Fruit fly (Drosophila melanogaster) whole organism, prepupa: ENCODE results near the gene CG1299.

Experiments
- Blimp-1 ChIP-seq: fragments of 200-800 bp; sonication (Bioruptor generic); optimal IDR thresholded peaks from 3 replicates; lab custom pipeline; 2017; ENCODE audit warnings: missing biosample characterization, missing genetic modification characterization, mild to moderate bottlenecking, moderate library complexity, missing genetic modification reagents
- CG10631 ChIP-seq: fragments of 200-800 bp; sonication (Bioruptor generic); optimal IDR thresholded peaks from 2 replicates; lab custom pipeline; 2016; ENCODE audit warnings: missing biosample characterization, missing genetic modification characterization
- CG10669 ChIP-seq: fragments of 200-800 bp; sonication (Bioruptor generic); optimal IDR thresholded peaks from 3 replicates; lab custom pipeline; 2018; ENCODE audit warnings: missing biosample characterization, mild to moderate bottlenecking, missing genetic modification characterization, moderate library complexity
- CG11762 ChIP-seq: fragments of 200-800 bp; sonication (Bioruptor generic); optimal IDR thresholded peaks from 3 replicates; lab custom pipeline; 2016; ENCODE audit warnings: missing biosample characterization, missing genetic modification characterization; ENCODE audit not compliant: insufficient read depth
- CG11902 ChIP-seq: fragments of 200-800 bp; sonication (Bioruptor generic); optimal IDR thresholded peaks from 3 replicates; lab custom pipeline; 2016; ENCODE audit warnings: missing biosample characterization, missing genetic modification characterization
- CG15336 ChIP-seq: fragments of 200-800 bp; sonication (Bioruptor generic); IDR thresholded peaks from 2 replicates; pipeline ENCODE4 v1.3.6; 2022; ENCODE audit warnings: missing biosample characterization, missing genetic modification characterization
- CG1621 ChIP-seq: fragments of 200-800 bp; sonication (Bioruptor generic); optimal IDR thresholded peaks from 3 replicates; lab custom pipeline; 2018; ENCODE audit warnings: missing biosample characterization, mild to moderate bottlenecking, missing genetic modification characterization
- CG16779 ChIP-seq: fragments of 200-800 bp; sonication (Bioruptor generic); optimal IDR thresholded peaks from 3 replicates; lab custom pipeline; 2017; ENCODE audit warnings: missing biosample characterization, mild to moderate bottlenecking, missing genetic modification characterization
- CG3032 ChIP-seq: fragments of 200-800 bp; optimal IDR thresholded peaks from 2 replicates; lab custom pipeline; 2019; ENCODE audit warnings: missing biosample characterization, mild to moderate bottlenecking, missing genetic modification characterization, moderate library complexity
- CG31627 ChIP-seq: fragments of 200-800 bp; sonication (Bioruptor generic); optimal IDR thresholded peaks from 3 replicates; lab custom pipeline; 2016; ENCODE audit warnings: missing biosample characterization, missing genetic modification characterization
- CG34406 ChIP-seq: fragments of 200-800 bp; sonication (Bioruptor generic); optimal IDR thresholded peaks from 3 replicates; lab custom pipeline; 2016; ENCODE audit warnings: missing biosample characterization, missing genetic modification characterization
- CG3919 ChIP-seq: fragments of 200-800 bp; sonication (Bioruptor generic); optimal IDR thresholded peaks from 3 replicates; lab custom pipeline; 2016; ENCODE audit warnings: missing biosample characterization, missing genetic modification characterization
- CG4318 ChIP-seq: fragments of 200-800 bp; sonication (Bioruptor generic); optimal IDR thresholded peaks from 3 replicates; lab custom pipeline; 2017; ENCODE audit warnings: missing biosample characterization, mild to moderate bottlenecking, missing genetic modification characterization
- CG6163 ChIP-seq: fragments of 200-800 bp; sonication (Bioruptor generic); IDR thresholded peaks from 3 replicates; pipeline ENCODE4 v1.3.6; 2022; ENCODE audit warnings: missing biosample characterization, missing genetic modification characterization
- CG6792 ChIP-seq: fragments of 200-800 bp; sonication (Bioruptor generic); optimal IDR thresholded peaks from 3 replicates; lab custom pipeline; 2016; ENCODE audit warnings: missing biosample characterization, missing genetic modification characterization
- CG6808 ChIP-seq: fragments of 200-800 bp; sonication (Bioruptor generic); optimal IDR thresholded peaks from 3 replicates; lab custom pipeline; 2017; ENCODE audit warnings: missing biosample characterization, missing genetic modification characterization, mild to moderate bottlenecking, moderate library complexity, missing genetic modification reagents
- CG6854 ChIP-seq: fragments of 200-800 bp; sonication (Bioruptor generic); optimal IDR thresholded peaks from 2 replicates; lab custom pipeline; 2017; ENCODE audit warnings: missing biosample characterization, mild to moderate bottlenecking, missing genetic modification characterization
- CG7368 ChIP-seq: fragments of 200-800 bp; sonication (Bioruptor generic); optimal IDR thresholded peaks from 3 replicates; lab custom pipeline; 2016; ENCODE audit warnings: missing biosample characterization, missing genetic modification characterization
- CG8119 ChIP-seq: fragments of 200-800 bp; sonication (Bioruptor generic); IDR thresholded peaks from 3 replicates; pipeline ENCODE4 v1.3.6; 2022; ENCODE audit warnings: missing biosample characterization, missing genetic modification characterization
- CG8319 ChIP-seq: fragments of 200-800 bp; sonication (Bioruptor generic); optimal IDR thresholded peaks from 3 replicates; lab custom pipeline; 2016; ENCODE audit warnings: missing biosample characterization, missing genetic modification characterization
- CG8632 ChIP-seq: fragments of 200-800 bp; sonication (Bioruptor generic); optimal IDR thresholded peaks from 3 replicates; lab custom pipeline; 2016; ENCODE audit warnings: missing biosample characterization, missing genetic modification characterization
- CG9139 ChIP-seq: fragments of 200-800 bp; sonication (Bioruptor generic); optimal IDR thresholded peaks from 3 replicates; lab custom pipeline; 2017; ENCODE audit warnings: missing biosample characterization, mild to moderate bottlenecking, missing genetic modification characterization
- Eip75B ChIP-seq: fragments of 200-800 bp; sonication (Bioruptor generic); optimal IDR thresholded peaks from 3 replicates; lab custom pipeline; 2016; ENCODE audit warnings: missing biosample characterization, missing genetic modification characterization
- Eip93F ChIP-seq: fragments of 200-800 bp; sonication (Bioruptor generic); optimal IDR thresholded peaks from 2 replicates; lab custom pipeline; 2016; ENCODE audit warnings: missing biosample characterization, mild to moderate bottlenecking, missing genetic modification characterization
- Ets96B ChIP-seq: fragments of 200-800 bp; optimal IDR thresholded peaks from 2 replicates; lab custom pipeline; 2019; ENCODE audit warnings: missing biosample characterization, mild to moderate bottlenecking, missing genetic modification characterization, moderate library complexity
- Gug ChIP-seq: fragments of 200-800 bp; sonication (Bioruptor generic); IDR thresholded peaks from 2 replicates; pipeline ENCODE4 v1.3.6; 2022; ENCODE audit warnings: missing biosample characterization, missing genetic modification characterization
- Hr38 ChIP-seq: sonication (Bioruptor generic); optimal IDR thresholded peaks from 2 replicates; lab custom pipeline; 2016; ENCODE audit warnings: missing biosample characterization, missing genetic modification characterization
- Hr39 ChIP-seq: fragments of 200-800 bp; sonication (Bioruptor generic); optimal IDR thresholded peaks from 2 replicates; lab custom pipeline; 2016; ENCODE audit warnings: missing biosample characterization, missing genetic modification characterization
- Hr4 ChIP-seq: fragments of 200-800 bp; sonication (Bioruptor generic); optimal IDR thresholded peaks from 3 replicates; lab custom pipeline; 2016; ENCODE audit warnings: missing biosample characterization, missing genetic modification characterization
- Lpt ChIP-seq: fragments of 200-800 bp; sonication (Bioruptor generic); optimal IDR thresholded peaks from 3 replicates; lab custom pipeline; 2016; ENCODE audit warnings: missing biosample characterization, missing genetic modification characterization
- OdsH ChIP-seq: fragments of 200-800 bp; sonication (Bioruptor generic); optimal IDR thresholded peaks from 3 replicates; lab custom pipeline; 2016; ENCODE audit warnings: missing biosample characterization, missing genetic modification characterization
- Smox ChIP-seq: fragments of 200-800 bp; sonication (Bioruptor generic); optimal IDR thresholded peaks from 3 replicates; lab custom pipeline; 2016; ENCODE audit warnings: missing biosample characterization, missing genetic modification characterization
- Sox102F ChIP-seq: fragments of 200-800 bp; sonication (Bioruptor generic); optimal IDR thresholded peaks from 2 replicates; lab custom pipeline; 2016; ENCODE audit warnings: missing biosample characterization, mild to moderate bottlenecking, missing genetic modification characterization
- Sox14 ChIP-seq: fragments of 200-800 bp; sonication (Bioruptor generic); optimal IDR thresholded peaks from 3 replicates; lab custom pipeline; 2016; ENCODE audit warnings: missing biosample characterization, missing genetic modification characterization
- Sox15 ChIP-seq: fragments of 200-800 bp; sonication (Bioruptor generic); optimal IDR thresholded peaks from 3 replicates; lab custom pipeline; 2016; ENCODE audit warnings: missing biosample characterization, missing genetic modification characterization
- achi ChIP-seq: fragments of 200-800 bp; sonication (Bioruptor generic); optimal IDR thresholded peaks from 3 replicates; lab custom pipeline; 2016; ENCODE audit warnings: missing biosample characterization, missing genetic modification characterization
- acj6 ChIP-seq: fragments of 200-800 bp; sonication (Bioruptor generic); optimal IDR thresholded peaks from 3 replicates; lab custom pipeline; 2016; ENCODE audit warnings: missing biosample characterization, missing genetic modification characterization
- cyc ChIP-seq: fragments of 200-800 bp; sonication (Bioruptor generic); optimal IDR thresholded peaks from 3 replicates; lab custom pipeline; 2016; ENCODE audit warnings: missing biosample characterization, missing genetic modification characterization
- dac ChIP-seq: fragments of 200-800 bp; sonication (Bioruptor generic); optimal IDR thresholded peaks from 2 replicates; lab custom pipeline; 2017; ENCODE audit warnings: missing biosample characterization, mild to moderate bottlenecking, missing genetic modification characterization
- esn ChIP-seq: fragments of 200-800 bp; sonication (Bioruptor generic); optimal IDR thresholded peaks from 2 replicates; lab custom pipeline; 2016; ENCODE audit warnings: missing biosample characterization, mild to moderate bottlenecking, missing genetic modification characterization, moderate library complexity
- fd59A ChIP-seq: fragments of 200-800 bp; sonication (Bioruptor generic); optimal IDR thresholded peaks from 2 replicates; lab custom pipeline; 2017; ENCODE audit warnings: missing biosample characterization, mild to moderate bottlenecking, missing genetic modification characterization, missing genetic modification reagents
- fd85E ChIP-seq: fragments of 200-800 bp; sonication (Bioruptor generic); optimal IDR thresholded peaks from 3 replicates; lab custom pipeline; 2016; ENCODE audit warnings: missing biosample characterization, missing genetic modification characterization
- lz ChIP-seq: fragments of 200-800 bp; sonication (Bioruptor generic); optimal IDR thresholded peaks from 3 replicates; lab custom pipeline; 2016; ENCODE audit warnings: missing biosample characterization, missing genetic modification characterization
- net ChIP-seq: fragments of 200-800 bp; sonication (Bioruptor generic); optimal IDR thresholded peaks from 3 replicates; lab custom pipeline; 2016; ENCODE audit warnings: missing biosample characterization, missing genetic modification characterization
- pdm3 ChIP-seq: fragments of 200-800 bp; sonication (Bioruptor generic); optimal IDR thresholded peaks from 3 replicates; lab custom pipeline; 2016; ENCODE audit warnings: missing biosample characterization, missing genetic modification characterization
- salr ChIP-seq, 2 experiments: fragments of 200-800 bp; sonication (Bioruptor generic); optimal IDR thresholded peaks; 3 replicates each; lab custom pipeline; 2016 to 2018; ENCODE audit warnings: missing biosample characterization in 2 of 2, missing genetic modification characterization in 2 of 2, mild to moderate bottlenecking in 1 of 2
- spab ChIP-seq: fragments of 200-800 bp; sonication (Bioruptor generic); optimal IDR thresholded peaks from 2 replicates; lab custom pipeline; 2017; ENCODE audit warnings: missing biosample characterization, mild to moderate bottlenecking, missing genetic modification characterization, missing genetic modification reagents
- ss ChIP-seq, 2 experiments: fragments of 200-800 bp; sonication (Bioruptor generic); optimal IDR thresholded peaks; 2 replicates in 1 of 2; 3 replicates in 1 of 2; lab custom pipeline; 2017 to 2018; ENCODE audit warnings: mild to moderate bottlenecking in 2 of 2, missing biosample characterization in 2 of 2, missing genetic modification characterization in 2 of 2, moderate library complexity in 1 of 2
- svp ChIP-seq: fragments of 200-800 bp; sonication (Bioruptor generic); peaks from one replicate; lab custom pipeline; 2016; ENCODE audit warnings: missing biosample characterization, missing genetic modification characterization
- topi ChIP-seq: fragments of 200-800 bp; sonication (Bioruptor generic); optimal IDR thresholded peaks from 3 replicates; lab custom pipeline; 2016; ENCODE audit warnings: missing biosample characterization, missing genetic modification characterization
- vri ChIP-seq: fragments of 200-800 bp; sonication (Bioruptor generic); optimal IDR thresholded peaks from 3 replicates; lab custom pipeline; 2016; ENCODE audit warnings: missing biosample characterization, mild to moderate bottlenecking, missing genetic modification characterization

Gene CG1299

DNA sequence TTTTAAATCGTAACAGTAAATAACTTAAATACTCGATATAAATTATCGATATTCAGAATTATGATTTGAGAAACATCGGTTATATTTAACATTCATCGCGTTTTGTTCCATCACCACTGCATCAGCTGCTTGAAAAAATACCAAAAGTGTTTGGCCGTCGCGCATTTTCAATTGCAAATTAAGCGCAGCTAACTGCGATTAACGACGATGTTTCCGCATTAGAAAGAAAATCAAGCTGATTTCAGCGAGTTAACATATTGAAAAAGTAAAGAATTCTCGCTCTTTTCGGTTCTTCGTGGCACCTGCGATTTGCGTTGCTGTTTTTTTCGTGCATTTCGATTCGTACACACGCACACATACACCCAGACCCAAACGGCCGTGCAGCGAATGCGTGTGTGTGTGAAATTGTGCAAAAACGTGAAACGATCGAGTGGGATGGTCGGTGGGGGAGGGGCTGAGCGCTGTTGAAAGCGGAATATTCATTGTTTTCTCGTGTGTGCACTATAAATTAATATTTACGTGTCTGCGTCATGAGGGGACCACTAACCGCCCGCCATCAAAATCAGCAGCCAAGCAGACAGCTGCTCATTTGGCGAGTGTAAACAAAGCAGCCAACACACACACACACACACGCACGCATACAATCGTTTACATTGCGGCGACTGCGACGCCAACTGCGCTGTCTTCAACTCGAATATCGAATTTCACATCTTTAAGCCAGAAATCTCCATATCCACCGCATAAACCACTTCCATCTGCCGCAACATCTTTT is 40.2 kb upstream of the CG1299 start, which contains the start of gene Ack:
Ack (plus strand) TSS at position 115 of the 772 bp plus-strand sequence.
- TF ChIP-seq Ets96B (tag; lab: Kevin White, UChicago) (no peak), Hr39 (GFP tag; lab: Kevin White, UChicago) (no peak), CG10669 (GFP tag; lab: Kevin White, UChicago) (no peak), fd59A (GFP tag; lab: Kevin White, UChicago) (no peak), CG10631 (no peak), Hr4 (GFP tag; lab: Kevin White, UChicago) (no peak), dac (GFP tag; lab: Kevin White, UChicago) (no peak), CG6854 (GFP tag; lab: Kevin White, UChicago) (no peak), CG8319 (GFP tag; lab: Kevin White, UChicago) (no peak), Sox102F (GFP tag; lab: Kevin White, UChicago) (no peak), CG15336 (GFP tag; lab: Robert Waterston, UW) (no peak; the same call in 1 of the 2 replicates), Lpt (GFP tag; lab: Kevin White, UChicago) (no peak), CG6808 (no peak), pdm3 (GFP tag; lab: Kevin White, UChicago) (no peak), net (GFP tag; lab: Kevin White, UChicago) (no peak), Gug (GFP tag; lab: Robert Waterston, UW) (no peak; the same call in 1 of the 2 replicates), Blimp-1 (GFP tag; lab: Kevin White, UChicago) (no peak), CG11762 (GFP tag; lab: Kevin White, UChicago) (no peak), lz (no peak), Sox14 (GFP tag; lab: Kevin White, UChicago) (peak; percentile 54), CG11902 (GFP tag; lab: Kevin White, UChicago) (no peak), fd85E (GFP tag; lab: Kevin White, UChicago) (no peak), Eip75B (GFP tag; lab: Kevin White, UChicago) (no peak), acj6 (GFP tag; lab: Kevin White, UChicago) (no peak), CG9139 (GFP tag; lab: Kevin White, UChicago) (no peak), CG3032 (tag; lab: Kevin White, UChicago) (no peak), CG7368 (GFP tag; lab: Kevin White, UChicago) (no peak), CG31627 (GFP tag; lab: Kevin White, UChicago) (no peak), Smox (no peak), OdsH (GFP tag; lab: Kevin White, UChicago) (no peak), salr (GFP tag; optimal IDR thresholded peaks at IDR 0.05; lab: Kevin White, UChicago) (no peak), CG6792 (GFP tag; lab: Kevin White, UChicago) (no peak), CG8632 (GFP tag; lab: Kevin White, UChicago) (no peak), CG3919 (GFP tag; lab: Kevin White, UChicago) (no peak), Eip93F (GFP tag; lab: Kevin White, UChicago) (no peak), achi (GFP tag; lab: Kevin White, UChicago) (no peak), Sox15 (no peak), CG1621 (tag; lab: Kevin White, UChicago) (peak; percentile 28), CG34406 (no peak), topi (GFP tag; lab: Kevin White, UChicago) (no peak), Hr38 (GFP tag; lab: Kevin White, UChicago) (no peak), CG8119 (GFP tag; lab: Robert Waterston, UW) (no peak), vri (GFP tag; lab: Kevin White, UChicago) (peak; percentile 17), ss (GFP tag; optimal IDR thresholded peaks at IDR 0.05; lab: Kevin White, UChicago) (peak; percentile 41 to 49), esn (GFP tag; lab: Kevin White, UChicago) (no peak), cyc (GFP tag; lab: Kevin White, UChicago) (no peak), CG16779 (tag; lab: Kevin White, UChicago) (no peak), CG4318 (GFP tag; lab: Kevin White, UChicago) (no peak), svp (GFP tag; lab: Kevin White, UChicago) (peak; percentile 15), spab (GFP tag; lab: Kevin White, UChicago) (no peak), CG6163 (GFP tag; lab: Robert Waterston, UW) (0 out of 3 replicates have a peak, but pooled peaks have one; percentile 9)
